Fruit fly (Drosophila melanogaster) S2 (cell line): Measurements from ENCODE around the gene bc10.

Experiments
- CG8478 ChIP-seq: fragments of >200 bp; optimal IDR thresholded peaks from 2 replicates; lab custom pipeline; 2018
- CTCF ChIP-seq, 2 experiments: fragments of >200 bp; optimal IDR thresholded peaks; 2 replicates each; lab custom pipeline; 2018

DNA sequence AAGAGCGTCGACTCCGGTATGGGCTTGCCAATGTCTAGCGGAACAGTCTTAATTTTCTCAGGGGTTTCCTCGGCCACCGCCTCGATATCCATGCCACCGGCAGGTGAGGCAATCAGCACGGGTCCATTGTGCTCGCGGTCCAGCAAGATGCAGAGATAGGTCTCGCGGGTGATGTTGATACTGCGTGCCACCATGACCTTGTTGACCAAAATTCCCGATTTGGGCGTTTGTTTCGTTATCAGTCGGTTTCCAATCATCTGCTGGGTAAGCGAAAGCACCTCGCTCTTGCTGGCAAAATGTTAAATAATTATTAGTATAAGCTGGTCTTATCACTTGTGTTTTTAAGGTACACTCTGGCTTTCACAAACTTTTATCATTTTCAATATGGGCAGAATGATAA lies 2.4 kb upstream of the bc10 start:
- no peak for TF ChIP-seq CTCF (optimal IDR thresholded peaks at IDR 0.05; lab: Kevin White, UChicago)
- no peak for TF ChIP-seq CG8478 (lab: Kevin White, UChicago)
